Fruit fly (Drosophila melanogaster): ENCODE data around the gene CG11089.

dm6 chr3R:24908034-24908433 is 31.2 kb downstream of the CG11089 start:
- TF ChIP-seq psq (GFP tag; optimal IDR thresholded peaks at IDR 0.05) (no peak), tai (GFP tag; optimal IDR thresholded peaks at IDR 0.05) (no peak), Hr83 (GFP tag; optimal IDR thresholded peaks at IDR 0.05; ENCODE audit: poor library complexity, severe bottlenecking) (no peak), pan (optimal IDR thresholded peaks at IDR 0.05) (no peak), Rel (GFP tag; optimal IDR thresholded peaks at IDR 0.05) (no peak), Rel (tag; optimal IDR thresholded peaks at IDR 0.05) (no peak), jim (GFP tag; optimal IDR thresholded peaks at IDR 0.05) (no peak), br (GFP tag; optimal IDR thresholded peaks at IDR 0.05) (no peak), sv (GFP tag; optimal IDR thresholded peaks at IDR 0.05) (no peak), dl (GFP tag; optimal IDR thresholded peaks at IDR 0.05; ENCODE audit: insufficient read depth in 1 of 2, partially characterized antibody in 2 of 2) (no peak), usp (GFP tag; optimal IDR thresholded peaks at IDR 0.05) (no peak), dsf (GFP tag; optimal IDR thresholded peaks at IDR 0.05; ENCODE audit: borderline replicate concordance) (no peak)
